Worm (Caenorhabditis elegans) whole organism, L2 larva: Measurements from ENCODE around the gene Y53C12A.3.
A peak's percentile ranks its signal among the peaks of the same experiment; 100 is the strongest.

Source experiments
- C34F6.9 ChIP-seq: fragments of 150-350 bp; optimal IDR thresholded peaks from 2 replicates; lab custom pipeline; 2014; ENCODE audit warnings: missing biosample characterization, missing genetic modification characterization
- F13H6.1 ChIP-seq: sonication (generic microtip); optimal IDR thresholded peaks from 2 replicates; lab custom pipeline; 2016; ENCODE audit warnings: missing genetic modification characterization, missing compliant biosample characterization
- R02D3.7 ChIP-seq: fragments of 150-350 bp; optimal IDR thresholded peaks from 2 replicates; lab custom pipeline; 2014; ENCODE audit warnings: missing biosample characterization, missing genetic modification characterization
- Y55F3AM.14 ChIP-seq: fragments of 200-800 bp; sonication (Bioruptor generic); optimal IDR thresholded peaks from 2 replicates; lab custom pipeline; 2018; ENCODE audit warnings: mild to moderate bottlenecking, missing genetic modification characterization, missing compliant biosample characterization
- ZK546.5 ChIP-seq: sonication (generic microtip); optimal IDR thresholded peaks from 2 replicates; lab custom pipeline; 2017; ENCODE audit warnings: missing biosample characterization, missing genetic modification characterization
- alr-1 ChIP-seq: fragments of 150-350 bp; optimal IDR thresholded peaks from 2 replicates; lab custom pipeline; 2014; ENCODE audit warnings: missing biosample characterization, missing genetic modification characterization
- aly-2 ChIP-seq: fragments of 150-350 bp; optimal IDR thresholded peaks from 2 replicates; lab custom pipeline; 2014; ENCODE audit warnings: missing biosample characterization, missing genetic modification characterization
- ama-1 ChIP-seq: fragments of 150-350 bp; optimal IDR thresholded peaks from 2 replicates; lab custom pipeline; 2018; ENCODE audit warnings: inconsistent platforms
- blmp-1 ChIP-seq: sonication (generic microtip); optimal IDR thresholded peaks from 2 replicates; lab custom pipeline; 2017; ENCODE audit warnings: missing genetic modification characterization, mild to moderate bottlenecking, missing compliant biosample characterization, antibody characterized with exemption, moderate library complexity; ENCODE audit not compliant: insufficient read depth
- ceh-16 ChIP-seq: fragments of 150-350 bp; optimal IDR thresholded peaks from 2 replicates; lab custom pipeline; 2014; ENCODE audit warnings: missing biosample characterization, missing genetic modification characterization
- ceh-82 ChIP-seq: fragments of 150-350 bp; optimal IDR thresholded peaks from 2 replicates; lab custom pipeline; 2014; ENCODE audit warnings: missing biosample characterization, missing genetic modification characterization
- crh-2 ChIP-seq: sonication (generic microtip); optimal IDR thresholded peaks from 2 replicates; lab custom pipeline; 2017; ENCODE audit warnings: missing biosample characterization, missing genetic modification characterization
- dmd-4 ChIP-seq: sonication (generic microtip); optimal IDR thresholded peaks from 2 replicates; lab custom pipeline; 2017; ENCODE audit warnings: missing biosample characterization, missing genetic modification characterization
- egl-27 ChIP-seq: sonication (generic microtip); optimal IDR thresholded peaks from 3 replicates; lab custom pipeline; 2017; ENCODE audit warnings: missing biosample characterization, missing genetic modification reagents, missing genetic modification characterization
- elt-1 ChIP-seq: fragments of 150-350 bp; optimal IDR thresholded peaks from 2 replicates; lab custom pipeline; 2014; ENCODE audit warnings: missing biosample characterization, missing genetic modification characterization
- elt-3 ChIP-seq: sonication (generic microtip); optimal IDR thresholded peaks from 2 replicates; lab custom pipeline; 2017; ENCODE audit warnings: missing biosample characterization, missing genetic modification characterization
- fos-1 ChIP-seq: fragments of 150-350 bp; optimal IDR thresholded peaks from 2 replicates; lab custom pipeline; 2014; ENCODE audit warnings: missing biosample characterization, missing genetic modification characterization
- gmeb-1 ChIP-seq: fragments of 150-350 bp; optimal IDR thresholded peaks from 2 replicates; lab custom pipeline; 2014; ENCODE audit warnings: missing biosample characterization, missing genetic modification characterization
- lin-11 ChIP-seq: fragments of 150-350 bp; sonication (generic microtip); optimal IDR thresholded peaks from 2 replicates; lab custom pipeline; 2014; ENCODE audit warnings: missing biosample characterization, missing genetic modification characterization, inconsistent platforms, mixed read lengths
- lin-13 ChIP-seq: fragments of 150-350 bp; optimal IDR thresholded peaks from 2 replicates; lab custom pipeline; 2014; ENCODE audit warnings: missing biosample characterization, missing genetic modification reagents, missing genetic modification characterization
- lin-39 ChIP-seq: fragments of 150-350 bp; optimal IDR thresholded peaks from 2 replicates; lab custom pipeline; 2014; ENCODE audit warnings: missing biosample characterization, missing genetic modification reagents, missing genetic modification characterization
- lsy-2 ChIP-seq, 2 experiments: fragments of 150-350 bp in 1 of 2; sonication (generic microtip) in 1 of 2; optimal IDR thresholded peaks; 2 replicates each; lab custom pipeline; 2014 to 2017; ENCODE audit warnings: missing biosample characterization in 2 of 2, missing genetic modification characterization in 2 of 2
- mab-5 ChIP-seq: fragments of 150-350 bp; optimal IDR thresholded peaks from 2 replicates; lab custom pipeline; 2014; ENCODE audit warnings: missing biosample characterization, missing genetic modification characterization
- mbf-1 ChIP-seq: sonication (generic microtip); optimal IDR thresholded peaks from 2 replicates; lab custom pipeline; 2017; ENCODE audit warnings: missing biosample characterization, missing genetic modification characterization
- mdl-1 ChIP-seq, 2 experiments: fragments of 150-350 bp in 1 of 2; sonication (generic microtip) in 1 of 2; optimal IDR thresholded peaks; 2 replicates each; lab custom pipeline; 2017; ENCODE audit warnings: missing biosample characterization in 2 of 2, missing genetic modification characterization in 2 of 2
- nhr-10 ChIP-seq: sonication (generic microtip); optimal IDR thresholded peaks from 2 replicates; lab custom pipeline; 2017; ENCODE audit warnings: missing biosample characterization, missing genetic modification characterization
- nhr-11 ChIP-seq: fragments of 150-350 bp; optimal IDR thresholded peaks from 2 replicates; lab custom pipeline; 2014; ENCODE audit warnings: missing biosample characterization, missing genetic modification characterization
- nhr-12 ChIP-seq: fragments of 150-350 bp; optimal IDR thresholded peaks from 2 replicates; lab custom pipeline; 2014; ENCODE audit warnings: missing biosample characterization, missing genetic modification characterization
- nhr-129 ChIP-seq: fragments of 150-350 bp; optimal IDR thresholded peaks from 2 replicates; lab custom pipeline; 2014; ENCODE audit warnings: missing biosample characterization, missing genetic modification characterization
- nhr-21 ChIP-seq: fragments of 150-350 bp; optimal IDR thresholded peaks from 2 replicates; lab custom pipeline; 2014; ENCODE audit warnings: missing biosample characterization, missing genetic modification characterization
- nhr-23 ChIP-seq: fragments of 150-350 bp; optimal IDR thresholded peaks from 2 replicates; lab custom pipeline; 2014; ENCODE audit warnings: missing biosample characterization, missing genetic modification reagents, missing genetic modification characterization
- nhr-237 ChIP-seq: fragments of 150-350 bp; optimal IDR thresholded peaks from 2 replicates; lab custom pipeline; 2014; ENCODE audit warnings: missing biosample characterization, missing genetic modification characterization
- nhr-25 ChIP-seq: fragments of 150-350 bp; sonication (generic microtip); optimal IDR thresholded peaks from 3 replicates; lab custom pipeline; 2014; ENCODE audit warnings: missing biosample characterization, missing genetic modification characterization
- nhr-6 ChIP-seq: fragments of 150-350 bp; optimal IDR thresholded peaks from 2 replicates; lab custom pipeline; 2014; ENCODE audit warnings: missing biosample characterization, missing genetic modification characterization
- nhr-77 ChIP-seq: fragments of 150-350 bp; optimal IDR thresholded peaks from 2 replicates; lab custom pipeline; 2014; ENCODE audit warnings: missing biosample characterization, missing genetic modification characterization
- peb-1 ChIP-seq: fragments of 150-350 bp; optimal IDR thresholded peaks from 2 replicates; lab custom pipeline; 2014; ENCODE audit warnings: missing biosample characterization, missing genetic modification characterization
- sem-4 ChIP-seq: fragments of 150-350 bp; optimal IDR thresholded peaks from 2 replicates; lab custom pipeline; 2014; ENCODE audit warnings: missing biosample characterization, missing genetic modification reagents, missing genetic modification characterization
- skn-1 ChIP-seq: sonication (generic microtip); optimal IDR thresholded peaks from 2 replicates; lab custom pipeline; 2017; ENCODE audit warnings: missing biosample characterization, missing genetic modification characterization
- sma-3 ChIP-seq: sonication (generic microtip); optimal IDR thresholded peaks from 2 replicates; lab custom pipeline; 2016; ENCODE audit warnings: missing genetic modification reagents, missing genetic modification characterization, missing compliant biosample characterization
- sma-9 ChIP-seq, 2 experiments: fragments of 150-350 bp in 1 of 2; sonication (generic microtip) in 1 of 2; optimal IDR thresholded peaks; 2 replicates each; lab custom pipeline; 2014 to 2016; ENCODE audit warnings: missing genetic modification characterization in 2 of 2, mild to moderate bottlenecking in 1 of 2, missing biosample characterization in 1 of 2, missing compliant biosample characterization in 1 of 2, missing genetic modification reagents in 1 of 2, moderate library complexity in 1 of 2
- snpc-4 ChIP-seq: fragments of 150-350 bp; optimal IDR thresholded peaks from 2 replicates; lab custom pipeline; 2014; ENCODE audit warnings: missing biosample characterization, missing genetic modification characterization
- unc-39 ChIP-seq: fragments of 150-350 bp; optimal IDR thresholded peaks from 2 replicates; lab custom pipeline; 2014; ENCODE audit warnings: missing biosample characterization, missing genetic modification characterization
- unc-55 ChIP-seq: fragments of 150-350 bp; sonication (generic microtip); optimal IDR thresholded peaks from 3 replicates; lab custom pipeline; 2014; ENCODE audit warnings: missing biosample characterization, missing genetic modification reagents, missing genetic modification characterization
- unc-62 ChIP-seq: fragments of 150-350 bp; optimal IDR thresholded peaks from 2 replicates; lab custom pipeline; 2014; ENCODE audit warnings: missing biosample characterization, missing genetic modification reagents, missing genetic modification characterization
- zag-1 ChIP-seq: fragments of 150-350 bp; optimal IDR thresholded peaks from 2 replicates; lab custom pipeline; 2014; ENCODE audit warnings: missing biosample characterization, missing genetic modification characterization
- ztf-1 ChIP-seq: fragments of 200-800 bp; sonication (Bioruptor generic); conservative IDR thresholded peaks from 2 replicates; pipeline ENCODE4 v1.3.6; 2022; ENCODE audit warnings: missing genetic modification characterization, missing compliant biosample characterization
- ztf-11 ChIP-seq: sonication (generic microtip); optimal IDR thresholded peaks from 2 replicates; lab custom pipeline; 2017; ENCODE audit warnings: missing biosample characterization, missing genetic modification characterization
- ztf-4 ChIP-seq: fragments of 150-350 bp; optimal IDR thresholded peaks from 2 replicates; lab custom pipeline; 2014; ENCODE audit warnings: missing biosample characterization, missing genetic modification characterization

Gene Y53C12A.3

ce11 chrII:9668959-9669358, 37.1 kb downstream of the Y53C12A.3 start, which contains the start of gene taf-8:
TSS of gene taf-8 (plus strand) at chrII:9669318.
- TF ChIP-seq gmeb-1 (tag; lab: Kevin White, UChicago), result peak; percentile 63
- TF ChIP-seq mdl-1 (tag; optimal IDR thresholded peaks at IDR 0.05; lab: Kevin White, UChicago), result no peak
- TF ChIP-seq blmp-1 (tag; lab: Kevin White, UChicago), result no peak
- TF ChIP-seq fos-1 (tag; lab: Kevin White, UChicago), result no peak
- TF ChIP-seq ZK546.5 (tag; lab: Kevin White, UChicago), result no peak
- no peak for TF ChIP-seq nhr-12 (tag; lab: Kevin White, UChicago)
- peak; percentile 38 for TF ChIP-seq lin-13
- TF ChIP-seq ceh-82 (tag; lab: Kevin White, UChicago), result no peak
- no peak for TF ChIP-seq egl-27 (tag; lab: Kevin White, UChicago)
- no peak for TF ChIP-seq lin-11
- TF ChIP-seq nhr-23 (tag; lab: Kevin White, UChicago), result no peak
- no peak for TF ChIP-seq nhr-11 (tag; lab: Kevin White, UChicago)
- TF ChIP-seq unc-62 (GFP tag; lab: Kevin White, UChicago), result no peak
- TF ChIP-seq ztf-11 (tag; lab: Kevin White, UChicago), result no peak
- no peak for TF ChIP-seq ztf-4
- no peak for TF ChIP-seq elt-1 (tag; lab: Kevin White, UChicago)
- no peak for TF ChIP-seq nhr-10 (tag; lab: Kevin White, UChicago)
- TF ChIP-seq C34F6.9 (tag; lab: Kevin White, UChicago), result peak; percentile 78
- peak; percentile 7 for TF ChIP-seq mab-5 (tag; lab: Kevin White, UChicago)
- peak; percentile 86 for TF ChIP-seq R02D3.7 (tag; lab: Kevin White, UChicago)
- TF ChIP-seq mbf-1 (tag; lab: Kevin White, UChicago), result no peak
- no peak for TF ChIP-seq peb-1 (tag; lab: Kevin White, UChicago)
- TF ChIP-seq alr-1 (tag; lab: Kevin White, UChicago), result no peak
- TF ChIP-seq sem-4 (tag; lab: Kevin White, UChicago), result no peak
- no peak for TF ChIP-seq unc-39 (tag; lab: Kevin White, UChicago)
- no peak for TF ChIP-seq lin-39 (tag; lab: Kevin White, UChicago)
- peak; percentile 5 to 85 for TF ChIP-seq lsy-2 (tag; optimal IDR thresholded peaks at IDR 0.05; lab: Kevin White, UChicago)
- no peak for TF ChIP-seq skn-1 (tag; lab: Kevin White, UChicago)
- TF ChIP-seq elt-3, result no peak
- TF ChIP-seq sma-3, result peak; percentile 32
- no peak for TF ChIP-seq nhr-6 (tag; lab: Kevin White, UChicago)
- no peak for TF ChIP-seq Y55F3AM.14 (GFP tag; lab: Kevin White, UChicago)
- TF ChIP-seq nhr-21, result peak; percentile 26
- no peak for TF ChIP-seq nhr-77 (tag; lab: Kevin White, UChicago)
- no peak for TF ChIP-seq nhr-25 (tag; lab: Kevin White, UChicago)
- peak; percentile 22 for TF ChIP-seq nhr-129
- no peak for TF ChIP-seq ztf-1 (GFP tag; lab: Robert Waterston, UW)
- no peak for TF ChIP-seq nhr-237 (tag; lab: Kevin White, UChicago)
- TF ChIP-seq unc-55 (GFP tag; lab: Kevin White, UChicago), result peak; percentile 83
- peak; percentile 67 for TF ChIP-seq crh-2 (tag; lab: Kevin White, UChicago)
- no peak for TF ChIP-seq F13H6.1
- no peak for TF ChIP-seq zag-1 (tag; lab: Kevin White, UChicago)
- peak; percentile 49 for TF ChIP-seq sma-9 (GFP tag; optimal IDR thresholded peaks at IDR 0.05; lab: Kevin White, UChicago)
- TF ChIP-seq sma-9 (tag; optimal IDR thresholded peaks at IDR 0.05; lab: Kevin White, UChicago), result no peak
- no peak for TF ChIP-seq ceh-16 (tag; lab: Kevin White, UChicago)
- no peak for TF ChIP-seq snpc-4
- no peak for TF ChIP-seq ama-1 (lab: Kevin White, UChicago)
- TF ChIP-seq dmd-4, result no peak
- no peak for TF ChIP-seq aly-2 (tag; lab: Kevin White, UChicago)
